Worm (Caenorhabditis elegans) whole organism, midembryonic: ENCODE data around the gene R07E4.3.
A peak's percentile ranks its signal among the peaks of the same experiment; 100 is the strongest.

Experiments used
- T22C8.4 ChIP-seq: fragments of 200-800 bp; sonication (Bioruptor generic); IDR thresholded peaks from 2 replicates; pipeline ENCODE4 v1.3.6; 2022; ENCODE audit warnings: missing genetic modification characterization, missing compliant biosample characterization
- cog-1 ChIP-seq: sonication (generic microtip); optimal IDR thresholded peaks from 2 replicates; lab custom pipeline; 2016; ENCODE audit warnings: missing genetic modification characterization, missing compliant biosample characterization
- flt-1 ChIP-seq: fragments of 200-800 bp; sonication (Bioruptor generic); IDR thresholded peaks from 2 replicates; pipeline ENCODE4 v1.3.6; 2022; ENCODE audit warnings: missing genetic modification characterization, missing compliant biosample characterization
- klf-2 ChIP-seq: fragments of 200-800 bp; sonication (Bioruptor generic); conservative IDR thresholded peaks from 2 replicates; pipeline ENCODE4 v1.3.6; 2022; ENCODE audit warnings: missing genetic modification reagents, missing genetic modification characterization, missing compliant biosample characterization
- med-1 ChIP-seq: sonication (generic microtip); optimal IDR thresholded peaks from 2 replicates; lab custom pipeline; 2017; ENCODE audit warnings: missing genetic modification characterization, mild to moderate bottlenecking, missing compliant biosample characterization, antibody characterized with exemption, missing genetic modification reagents; ENCODE audit not compliant: insufficient read depth
- ref-1 ChIP-seq: fragments of 200-800 bp; sonication (Bioruptor generic); conservative IDR thresholded peaks from 2 replicates; pipeline ENCODE4 v1.3.6; 2022; ENCODE audit warnings: missing genetic modification reagents, missing genetic modification characterization, missing compliant biosample characterization
- tab-1 ChIP-seq: fragments of 200-800 bp; sonication (Bioruptor generic); IDR thresholded peaks from 2 replicates; pipeline ENCODE4 v1.3.6; 2022; ENCODE audit warnings: missing genetic modification characterization, missing compliant biosample characterization
- ztf-23 ChIP-seq: fragments of 200-800 bp; sonication (Bioruptor generic); IDR thresholded peaks from 2 replicates; pipeline ENCODE4 v1.3.6; 2022; ENCODE audit warnings: missing genetic modification reagents, missing genetic modification characterization, missing compliant biosample characterization
- ztf-29 ChIP-seq: fragments of 200-800 bp; sonication (Bioruptor generic); IDR thresholded peaks from 2 replicates; pipeline ENCODE4 v1.3.6; 2022; ENCODE audit warnings: missing genetic modification reagents, missing genetic modification characterization, missing compliant biosample characterization

R07E4.3 gene

DNA sequence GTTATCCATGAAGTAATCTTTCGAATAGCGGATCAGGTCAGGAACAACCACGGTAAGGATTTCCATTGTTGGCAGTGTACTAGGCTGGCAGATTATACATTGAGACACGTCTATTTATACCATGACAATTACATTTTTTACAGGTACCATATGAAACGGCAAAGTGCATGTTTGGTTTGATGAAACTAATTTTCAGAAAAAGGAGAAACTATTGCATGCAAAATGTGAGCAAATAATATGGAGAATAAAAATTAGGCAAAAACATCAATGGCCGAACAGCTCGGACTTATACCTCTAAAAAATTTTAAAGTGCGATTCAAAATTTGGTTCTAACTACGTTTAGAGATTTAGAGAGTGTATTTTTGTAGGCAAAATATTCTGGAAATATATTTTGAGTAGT lies 39.5 kb downstream of the R07E4.3 start, which contains the start of gene F22F4.5:
Gene F22F4.5, minus strand, starts transcription at position 101 of the 400 bp plus-strand sequence.
- TF ChIP-seq T22C8.4 (GFP tag; lab: Robert Waterston, UW) (no peak), ref-1 (GFP tag; lab: Robert Waterston, UW) (no peak)

DNA sequence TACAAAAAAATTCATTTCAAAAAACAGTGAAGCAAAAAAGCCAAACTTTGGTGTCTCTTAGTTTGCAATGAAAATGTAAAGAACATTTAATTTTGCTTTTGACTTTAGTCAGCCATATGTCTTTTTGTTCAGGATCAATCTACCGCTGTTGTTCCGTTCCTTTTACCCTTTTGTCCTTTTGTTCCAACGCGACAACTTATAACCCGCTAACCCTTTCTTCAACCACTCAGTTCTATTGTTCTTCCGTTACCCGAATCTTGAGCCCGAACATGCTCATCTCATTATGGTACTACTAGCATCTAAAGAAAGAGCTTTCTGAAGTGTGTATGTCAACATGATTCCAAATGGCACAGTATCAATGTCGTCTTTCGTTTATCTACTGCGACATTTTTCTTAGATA lies 40.7 kb downstream of the R07E4.3 start:
- TF ChIP-seq med-1 (GFP tag; lab: Kevin White, UChicago) (no peak), cog-1 (no peak), klf-2 (GFP tag; lab: Robert Waterston, UW) (no peak), flt-1 (no peak), T22C8.4 (GFP tag; lab: Robert Waterston, UW) (no peak), ztf-29 (GFP tag; lab: Robert Waterston, UW) (no peak), ztf-23 (no peak), ref-1 (GFP tag; lab: Robert Waterston, UW) (no peak), tab-1 (no peak)

- no peak for TF ChIP-seq ztf-29 (GFP tag; lab: Robert Waterston, UW)
- 0 out of 2 replicates have a peak, but pooled peaks have one; percentile 55 for TF ChIP-seq ztf-23
- TF ChIP-seq tab-1: peak; percentile 53; the same call in 1 of the 2 replicates
- 0 out of 2 replicates have a peak, but pooled peaks have one; percentile 3 for TF ChIP-seq T22C8.4 (GFP tag; lab: Robert Waterston, UW)
- TF ChIP-seq flt-1: 0 out of 2 replicates have a peak, but pooled peaks have one; percentile 4
- TF ChIP-seq med-1 (GFP tag; lab: Kevin White, UChicago): no peak
- TF ChIP-seq ref-1 (GFP tag; lab: Robert Waterston, UW): no peak
- TF ChIP-seq klf-2 (GFP tag; lab: Robert Waterston, UW): no peak
- no peak for TF ChIP-seq cog-1
Observed at ce11 chrX:5995613-5996206, 42.5 kb downstream of the R07E4.3 start, which contains the start of gene inx-3. inx-3 (plus strand) TSS chrX:5996156.

DNA sequence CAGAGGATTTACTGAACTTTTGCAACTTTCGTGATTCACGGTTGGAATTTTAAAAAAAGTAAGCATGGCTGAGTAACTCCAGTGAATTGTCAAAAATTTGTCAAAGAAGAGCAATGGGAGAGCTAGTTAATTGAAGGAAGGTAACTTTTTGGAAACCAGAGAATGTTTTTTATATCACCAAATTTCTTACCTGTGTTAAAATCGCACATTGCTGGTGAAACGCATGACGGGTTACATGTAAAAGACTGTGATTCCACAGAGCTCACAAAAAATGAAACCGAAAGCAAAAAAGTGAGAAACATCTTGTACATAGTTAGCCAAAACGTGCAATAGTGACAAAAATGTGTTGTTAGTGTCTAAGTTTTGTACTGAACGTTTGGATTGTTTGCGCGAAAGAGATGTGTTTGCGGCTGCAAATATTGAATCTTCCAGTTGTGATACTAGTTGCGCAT lies 45.9 kb downstream of the R07E4.3 start, which contains the start of gene F22F4.9:
Gene F22F4.9, minus strand, starts transcription at position 402 of the 452 bp plus-strand sequence.
- TF ChIP-seq med-1 (GFP tag; lab: Kevin White, UChicago) (no peak), ztf-23 (no peak), flt-1 (no peak), klf-2 (GFP tag; lab: Robert Waterston, UW) (no peak), cog-1 (no peak), T22C8.4 (GFP tag; lab: Robert Waterston, UW) (no peak), tab-1 (no peak), ztf-29 (GFP tag; lab: Robert Waterston, UW) (no peak), ref-1 (GFP tag; lab: Robert Waterston, UW) (no peak)

DNA sequence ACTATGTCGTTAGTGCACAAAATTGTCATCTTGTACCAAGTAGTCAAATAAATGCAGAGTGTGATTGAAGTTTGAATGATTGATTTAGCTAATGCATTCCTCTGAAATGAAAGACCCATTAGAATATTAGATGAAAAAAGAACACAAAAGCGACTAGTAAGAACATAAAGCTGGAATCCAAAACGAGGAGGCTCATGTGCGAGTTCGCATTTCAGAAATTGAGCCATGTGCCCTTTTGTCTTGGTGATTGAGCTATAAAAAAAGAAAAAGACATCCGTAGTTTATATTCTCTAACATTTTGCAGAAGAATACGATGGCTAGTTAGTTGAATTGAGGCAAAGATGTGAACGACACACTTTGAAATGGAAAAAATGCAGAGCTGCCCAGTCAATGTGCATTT lies 48.2 kb downstream of the R07E4.3 start, which contains the start of gene F22F4.4:
Gene F22F4.4, minus strand, starts transcription at position 101 of the 400 bp plus-strand sequence.
- TF ChIP-seq ref-1 (GFP tag; lab: Robert Waterston, UW): no peak
- TF ChIP-seq T22C8.4 (GFP tag; lab: Robert Waterston, UW): no peak
- TF ChIP-seq ztf-29 (GFP tag; lab: Robert Waterston, UW): no peak
- no peak for TF ChIP-seq cog-1
- no peak for TF ChIP-seq klf-2 (GFP tag; lab: Robert Waterston, UW)
- TF ChIP-seq tab-1: no peak
- TF ChIP-seq flt-1: no peak
- no peak for TF ChIP-seq med-1 (GFP tag; lab: Kevin White, UChicago)
- TF ChIP-seq ztf-23: no peak

DNA sequence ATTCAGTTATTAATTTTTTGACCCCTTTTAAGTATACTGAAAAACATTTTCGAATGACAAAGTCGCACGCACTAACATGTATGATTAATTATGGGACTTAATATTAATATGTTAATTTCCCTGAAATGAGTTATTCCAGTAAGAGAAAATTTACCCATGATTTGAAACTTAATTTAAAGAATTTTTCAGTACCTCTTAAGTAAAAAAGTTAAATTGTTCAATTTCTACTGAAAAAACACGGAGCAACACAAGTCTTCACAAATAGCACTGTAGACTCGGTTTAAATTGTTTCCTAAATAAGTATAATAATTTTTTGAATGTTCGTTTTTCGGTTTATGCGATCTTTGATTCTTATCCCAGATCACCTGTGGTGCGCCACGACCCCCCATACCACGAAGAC lies 49.2 kb downstream of the R07E4.3 start:
- TF ChIP-seq ztf-29 (GFP tag; lab: Robert Waterston, UW) (no peak), med-1 (GFP tag; lab: Kevin White, UChicago) (no peak), flt-1 (no peak), ref-1 (GFP tag; lab: Robert Waterston, UW) (no peak), ztf-23 (no peak)
